Fruit fly (Drosophila melanogaster) whole organism: Measurements from ENCODE around the gene CG33080.

Source experiments
- CG8478 ChIP-seq: fragments of >200 bp; optimal IDR thresholded peaks from 2 replicates; lab custom pipeline; 2018; ENCODE audit warnings: inconsistent platforms
- psq ChIP-seq: fragments of >200 bp; optimal IDR thresholded peaks from 2 replicates; lab custom pipeline; 2017

DNA sequence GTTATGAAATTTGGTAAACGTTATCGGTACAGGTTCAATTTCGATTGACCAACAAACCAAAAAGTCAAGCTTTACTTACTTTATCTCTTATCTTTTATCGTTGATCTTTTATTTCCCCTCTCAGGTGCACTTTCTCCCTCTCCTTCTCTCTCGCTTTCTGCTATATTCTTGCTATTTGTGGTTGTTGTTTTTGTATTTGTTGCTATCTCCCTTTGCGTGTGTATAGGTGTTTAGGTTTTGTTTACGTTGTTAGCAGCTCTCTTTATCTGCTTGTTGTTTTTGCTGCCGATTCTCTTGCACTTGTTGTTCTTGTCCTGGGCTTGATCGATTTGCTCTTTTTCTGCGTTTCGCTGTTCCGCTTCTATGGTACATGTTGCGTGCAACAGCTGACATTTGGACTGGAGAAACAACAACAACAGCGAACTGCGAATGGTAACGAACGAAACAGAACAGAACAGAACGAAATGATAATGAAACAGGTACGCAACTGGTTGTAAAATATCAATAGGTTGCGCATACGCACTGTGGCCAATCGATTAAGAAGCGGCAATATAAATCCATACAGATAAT is 26.8 kb upstream of the CG33080 start:
- TF ChIP-seq psq (no peak), CG8478 (lab: Kevin White, UChicago) (no peak)
